Worm (Caenorhabditis elegans) whole organism, L4 larva: ENCODE results near the gene prx-12.

ENCODE experiments used
- F49E8.2 ChIP-seq: sonication (generic microtip); optimal IDR thresholded peaks from 2 replicates; lab custom pipeline; 2016; ENCODE audit warnings: missing compliant biosample characterization, mild to moderate bottlenecking, missing genetic modification characterization, borderline replicate concordance
- zip-2 ChIP-seq: fragments of 150-350 bp; optimal IDR thresholded peaks from 2 replicates; lab custom pipeline; 2014; ENCODE audit warnings: missing biosample characterization, missing genetic modification characterization

DNA sequence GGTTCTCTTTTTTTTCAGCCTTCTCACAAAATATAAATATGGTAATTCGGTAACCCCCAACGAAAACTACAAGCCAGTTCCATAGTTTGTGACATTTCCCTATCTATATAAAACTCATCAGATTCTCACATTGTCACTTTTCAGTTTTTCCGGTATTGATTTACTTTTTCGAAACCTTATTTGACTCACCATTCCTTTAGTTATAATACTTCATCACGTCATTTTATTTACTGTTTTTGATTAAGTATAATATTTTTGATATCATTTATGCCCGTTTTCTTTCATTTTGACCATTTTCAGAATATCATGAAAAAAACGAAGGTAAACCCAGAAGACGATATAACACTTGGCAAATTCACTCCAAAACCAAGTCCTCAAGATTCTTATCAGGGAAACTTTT lies 41.2 kb upstream of the prx-12 start, which contains the start of gene pgp-3:
- TF ChIP-seq F49E8.2 (tag; lab: Kevin White, UChicago) (no peak), zip-2 (no peak)
